Fruit fly (Drosophila melanogaster): ENCODE data around the gene ouib.

ouib gene

DNA sequence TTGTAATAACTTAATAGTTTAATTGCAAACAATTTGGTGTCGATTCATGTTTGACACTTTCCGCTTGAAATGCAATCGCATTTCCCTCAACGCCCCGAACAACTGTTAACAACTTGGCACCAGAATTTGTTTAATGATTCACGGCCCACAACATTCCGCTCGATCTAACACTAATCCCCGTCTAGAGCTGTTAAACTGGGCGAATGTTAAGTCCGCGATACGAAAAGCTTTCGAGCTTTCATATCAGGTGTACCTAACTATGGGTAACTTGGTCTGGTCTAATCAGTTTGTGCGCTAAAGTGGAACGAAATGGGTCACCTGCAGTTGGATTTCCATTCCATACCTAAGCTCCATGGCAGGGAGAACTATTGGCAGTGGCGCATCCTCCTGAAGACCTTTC lies 47.9 kb downstream of the ouib start, which contains the start of gene CG34301:
Gene CG34301, plus strand, starts transcription at position 301 of the 400 bp plus-strand sequence.
- no peak for TF ChIP-seq Pif1B (GFP tag; optimal IDR thresholded peaks at IDR 0.05)
- TF ChIP-seq gl (tag; optimal IDR thresholded peaks at IDR 0.05): no peak
- TF ChIP-seq CG34367 (tag; optimal IDR thresholded peaks at IDR 0.05): no peak
- no peak for TF ChIP-seq CG8159 (tag; optimal IDR thresholded peaks at IDR 0.05)
- TF ChIP-seq CG8301 (tag; optimal IDR thresholded peaks at IDR 0.05): no peak
- TF ChIP-seq CG9948 (tag; optimal IDR thresholded peaks at IDR 0.05): no peak
- no peak for TF ChIP-seq Pif1A (GFP tag; optimal IDR thresholded peaks at IDR 0.05)
- no peak for TF ChIP-seq D1 (tag; optimal IDR thresholded peaks at IDR 0.05)
- TF ChIP-seq EcR (GFP tag; optimal IDR thresholded peaks at IDR 0.05): no peak
- no peak for TF ChIP-seq CG4496 (GFP tag; IDR thresholded peaks at IDR 0.05)
- no peak for TF ChIP-seq CG32121 (GFP tag; IDR thresholded peaks at IDR 0.05)
- no peak for TF ChIP-seq CG13204 (GFP tag; optimal IDR thresholded peaks at IDR 0.05)
- no peak for TF ChIP-seq CG17806 (tag; optimal IDR thresholded peaks at IDR 0.05)
- no peak for TF ChIP-seq CG14655 (GFP tag; optimal IDR thresholded peaks at IDR 0.05)
- no peak for TF ChIP-seq rn (GFP tag; IDR thresholded peaks at IDR 0.05)
